Worm (Caenorhabditis elegans) whole organism, young adult: Measurements from ENCODE around the gene C23H3.5.

Experiments
- B0035.1 ChIP-seq: sonication (generic microtip); optimal IDR thresholded peaks from 2 replicates; lab custom pipeline; 2016; ENCODE audit warnings: missing genetic modification characterization, mild to moderate bottlenecking, missing compliant biosample characterization, missing genotype, missing genetic modification reagents
- B0261.1 ChIP-seq: sonication (generic microtip); optimal IDR thresholded peaks from 2 replicates; lab custom pipeline; 2016; ENCODE audit warnings: mild to moderate bottlenecking, missing genetic modification characterization, moderate library complexity, missing compliant biosample characterization
- D2030.7 ChIP-seq: fragments of 200-800 bp; sonication (Bioruptor generic); IDR thresholded peaks from 2 replicates; pipeline ENCODE4 v1.3.6; 2022; ENCODE audit warnings: missing genetic modification reagents, missing genetic modification characterization, missing compliant biosample characterization
- F10E7.11 ChIP-seq: sonication (generic microtip); optimal IDR thresholded peaks from 2 replicates; lab custom pipeline; 2017; ENCODE audit warnings: mild to moderate bottlenecking, missing genetic modification characterization, moderate library complexity, missing compliant biosample characterization
- F22D6.2 ChIP-seq: sonication (generic microtip); optimal IDR thresholded peaks from 2 replicates; lab custom pipeline; 2016; ENCODE audit warnings: mild to moderate bottlenecking, missing genetic modification characterization, missing compliant biosample characterization
- F39B2.1 ChIP-seq: fragments of 200-800 bp; sonication (Bioruptor generic); IDR thresholded peaks from 2 replicates; pipeline ENCODE4 v1.3.6; 2022; ENCODE audit warnings: missing genetic modification reagents, missing genetic modification characterization, missing compliant biosample characterization
- Y56A3A.18 ChIP-seq: fragments of 200-800 bp; sonication (Bioruptor generic); IDR thresholded peaks from 2 replicates; pipeline ENCODE4 v1.3.6; 2022; ENCODE audit warnings: missing genetic modification reagents, missing genetic modification characterization, missing compliant biosample characterization
- ZK185.1 ChIP-seq: sonication (generic microtip); optimal IDR thresholded peaks from 2 replicates; lab custom pipeline; 2016; ENCODE audit warnings: mild to moderate bottlenecking, missing genetic modification characterization, missing compliant biosample characterization; ENCODE audit not compliant: poor library complexity, severe bottlenecking
- akir-1 ChIP-seq: fragments of 200-800 bp; sonication (Bioruptor generic); optimal IDR thresholded peaks from 2 replicates; lab custom pipeline; 2018; ENCODE audit warnings: mild to moderate bottlenecking, missing genetic modification characterization, moderate library complexity, missing compliant biosample characterization
- attf-3 ChIP-seq: fragments of 200-800 bp; sonication (Bioruptor generic); conservative IDR thresholded peaks from 2 replicates; pipeline ENCODE4 v1.3.6; 2022; ENCODE audit warnings: missing genetic modification reagents, missing genetic modification characterization, missing compliant biosample characterization
- cebp-1 ChIP-seq, 2 experiments: fragments of 200-800 bp in 1 of 2; sonication (Bioruptor generic) in 1 of 2; sonication (generic microtip) in 1 of 2; IDR thresholded peaks in 1 of 2; optimal IDR thresholded peaks in 1 of 2; 2 replicates each; pipeline versions ENCODE4 v1.3.6 to Lab custom; 2017 to 2022; ENCODE audit warnings: missing compliant biosample characterization in 2 of 2, missing genetic modification characterization in 2 of 2, mild to moderate bottlenecking in 1 of 2, missing genetic modification reagents in 1 of 2, moderate library complexity in 1 of 2
- cebp-2 ChIP-seq: fragments of 200-800 bp; sonication (Bioruptor generic); IDR thresholded peaks from 2 replicates; pipeline ENCODE4 v1.3.6; 2022; ENCODE audit warnings: missing genetic modification characterization, missing compliant biosample characterization
- ceh-79 ChIP-seq: sonication (generic microtip); optimal IDR thresholded peaks from 2 replicates; lab custom pipeline; 2017; ENCODE audit warnings: mild to moderate bottlenecking, missing genetic modification characterization, missing compliant biosample characterization
- ceh-91 ChIP-seq: fragments of 200-800 bp; sonication (Bioruptor generic); IDR thresholded peaks from 2 replicates; pipeline ENCODE4 v1.3.6; 2022; ENCODE audit warnings: missing genetic modification reagents, missing genetic modification characterization, missing compliant biosample characterization
- dox-1 ChIP-seq: fragments of 200-800 bp; sonication (Bioruptor generic); IDR thresholded peaks from 2 replicates; pipeline ENCODE4 v1.3.6; 2022; ENCODE audit warnings: missing genetic modification reagents, missing genetic modification characterization, missing compliant biosample characterization
- egl-18 ChIP-seq: fragments of 200-800 bp; sonication (Bioruptor generic); IDR thresholded peaks from 2 replicates; pipeline ENCODE4 v1.3.6; 2022; ENCODE audit warnings: missing genetic modification reagents, missing genetic modification characterization, missing compliant biosample characterization
- egrh-3 ChIP-seq: fragments of 200-800 bp; sonication (Bioruptor generic); IDR thresholded peaks from 2 replicates; pipeline ENCODE4 v1.3.6; 2022; ENCODE audit warnings: missing genetic modification reagents, missing genetic modification characterization, missing compliant biosample characterization
- hlh-12 ChIP-seq: sonication (generic microtip); optimal IDR thresholded peaks from 2 replicates; lab custom pipeline; 2016; ENCODE audit warnings: missing genetic modification characterization, missing compliant biosample characterization
- hlh-26 ChIP-seq: fragments of 200-800 bp; sonication (Bioruptor generic); conservative IDR thresholded peaks from 2 replicates; pipeline ENCODE4 v1.3.6; 2022; ENCODE audit warnings: missing genetic modification reagents, missing genetic modification characterization, missing compliant biosample characterization
- hmg-1.2 ChIP-seq: fragments of 200-800 bp; sonication (Bioruptor generic); IDR thresholded peaks from 2 replicates; pipeline ENCODE4 v1.3.6; 2022; ENCODE audit warnings: missing genetic modification reagents, missing genetic modification characterization, missing compliant biosample characterization
- hrde-1 ChIP-seq: sonication (generic microtip); optimal IDR thresholded peaks from 2 replicates; lab custom pipeline; 2016; ENCODE audit warnings: missing genetic modification characterization, mild to moderate bottlenecking, missing compliant biosample characterization, moderate library complexity, missing genotype, missing genetic modification reagents, borderline replicate concordance
- hsf-1 ChIP-seq: fragments of 200-800 bp; sonication (Bioruptor generic); IDR thresholded peaks from 2 replicates; pipeline ENCODE4 v1.3.6; 2022; ENCODE audit warnings: missing genetic modification reagents, missing genetic modification characterization, missing compliant biosample characterization
- let-607 ChIP-seq, 2 experiments: fragments of 200-800 bp in 1 of 2; sonication (Bioruptor generic) in 1 of 2; sonication (generic microtip) in 1 of 2; optimal IDR thresholded peaks; 2 replicates each; lab custom pipeline; 2016 to 2018; ENCODE audit warnings: mild to moderate bottlenecking in 2 of 2, missing compliant biosample characterization in 2 of 2, missing genetic modification characterization in 2 of 2, moderate library complexity in 2 of 2, missing genotype in 1 of 2
- lin-26 ChIP-seq: fragments of 200-800 bp; sonication (Bioruptor generic); IDR thresholded peaks from 2 replicates; pipeline ENCODE4 v1.3.6; 2022; ENCODE audit warnings: missing genetic modification reagents, missing genetic modification characterization, missing compliant biosample characterization
- lin-40 ChIP-seq: sonication (generic microtip); optimal IDR thresholded peaks from 2 replicates; lab custom pipeline; 2016; ENCODE audit warnings: missing genetic modification characterization, mild to moderate bottlenecking, missing compliant biosample characterization, missing genotype, missing genetic modification reagents
- lir-1 ChIP-seq: fragments of 200-800 bp; sonication (Bioruptor generic); conservative IDR thresholded peaks from 2 replicates; pipeline ENCODE4 v1.3.6; 2022; ENCODE audit warnings: missing genetic modification reagents, missing genetic modification characterization, missing compliant biosample characterization
- madf-6 ChIP-seq: fragments of 200-800 bp; sonication (Bioruptor generic); IDR thresholded peaks from 2 replicates; pipeline ENCODE4 v1.3.6; 2022; ENCODE audit warnings: missing genetic modification reagents, missing genetic modification characterization, missing compliant biosample characterization
- mxl-1 ChIP-seq: sonication (generic microtip); optimal IDR thresholded peaks from 2 replicates; lab custom pipeline; 2016; ENCODE audit warnings: missing genetic modification characterization, missing compliant biosample characterization
- nfya-1 ChIP-seq: sonication (generic microtip); optimal IDR thresholded peaks from 2 replicates; lab custom pipeline; 2017; ENCODE audit warnings: antibody characterized with exemption, missing compliant biosample characterization, missing genetic modification characterization, borderline replicate concordance; ENCODE audit not compliant: insufficient read depth
- nfya-2 ChIP-seq: fragments of 200-800 bp; sonication (Bioruptor generic); IDR thresholded peaks from 2 replicates; pipeline ENCODE4 v1.3.6; 2022; ENCODE audit warnings: missing genetic modification reagents, missing genetic modification characterization, missing compliant biosample characterization
- nhr-179 ChIP-seq: sonication (generic microtip); optimal IDR thresholded peaks from 2 replicates; lab custom pipeline; 2016; ENCODE audit warnings: mild to moderate bottlenecking, missing genetic modification characterization, missing compliant biosample characterization
- nhr-27 ChIP-seq: fragments of 200-800 bp; sonication (Bioruptor generic); optimal IDR thresholded peaks from 2 replicates; lab custom pipeline; 2018; ENCODE audit warnings: mild to moderate bottlenecking, missing genetic modification characterization, moderate library complexity, missing compliant biosample characterization
- nhr-80 ChIP-seq: sonication (generic microtip); optimal IDR thresholded peaks from 2 replicates; lab custom pipeline; 2016; ENCODE audit warnings: missing genetic modification characterization, missing compliant biosample characterization
- rcor-1 ChIP-seq: fragments of 200-800 bp; sonication (Bioruptor generic); IDR thresholded peaks from 2 replicates; pipeline ENCODE4 v1.3.6; 2022; ENCODE audit warnings: missing genetic modification reagents, missing genetic modification characterization, missing compliant biosample characterization
- snpc-3.4 ChIP-seq: sonication (generic microtip); optimal IDR thresholded peaks from 2 replicates; lab custom pipeline; 2017; ENCODE audit warnings: missing genetic modification characterization, mild to moderate bottlenecking, missing compliant biosample characterization, antibody characterized with exemption, moderate library complexity, missing genotype, missing genetic modification reagents
- tbp1 ChIP-seq: fragments of 200-800 bp; sonication (Bioruptor generic); optimal IDR thresholded peaks from 2 replicates; lab custom pipeline; 2018; ENCODE audit warnings: mild to moderate bottlenecking, missing genetic modification characterization, missing compliant biosample characterization
- tbx-9 ChIP-seq: sonication (generic microtip); optimal IDR thresholded peaks from 2 replicates; lab custom pipeline; 2016; ENCODE audit warnings: borderline replicate concordance, missing genetic modification characterization, inconsistent platforms, missing compliant biosample characterization
- unc-130 ChIP-seq: sonication (generic microtip); optimal IDR thresholded peaks from 2 replicates; lab custom pipeline; 2016; ENCODE audit warnings: missing genetic modification reagents, missing genetic modification characterization, missing compliant biosample characterization
- xnd-1 ChIP-seq: sonication (generic microtip); optimal IDR thresholded peaks from 2 replicates; lab custom pipeline; 2016; ENCODE audit warnings: missing genotype, missing genetic modification reagents, missing genetic modification characterization, missing compliant biosample characterization
- zfh-2 ChIP-seq: fragments of 200-800 bp; sonication (Bioruptor generic); conservative IDR thresholded peaks from 2 replicates; pipeline ENCODE4 v1.3.6; 2022; ENCODE audit warnings: missing genetic modification reagents, missing genetic modification characterization, missing compliant biosample characterization
- zim-3 ChIP-seq: sonication (generic microtip); optimal IDR thresholded peaks from 2 replicates; lab custom pipeline; 2017; ENCODE audit warnings: mild to moderate bottlenecking, missing genetic modification characterization, moderate library complexity, missing compliant biosample characterization
- ztf-18 ChIP-seq: sonication (generic microtip); optimal IDR thresholded peaks from 2 replicates; lab custom pipeline; 2016; ENCODE audit warnings: missing genotype, mild to moderate bottlenecking, missing genetic modification characterization, missing compliant biosample characterization
- ztf-22 ChIP-seq: fragments of 200-800 bp; sonication (Bioruptor generic); optimal IDR thresholded peaks from 2 replicates; lab custom pipeline; 2018; ENCODE audit warnings: mild to moderate bottlenecking, missing genetic modification characterization, moderate library complexity, missing compliant biosample characterization
- ztf-25 ChIP-seq: fragments of 200-800 bp; sonication (Bioruptor generic); IDR thresholded peaks from 2 replicates; pipeline ENCODE4 v1.3.6; 2022; ENCODE audit warnings: missing genetic modification reagents, missing genetic modification characterization, missing compliant biosample characterization
- ztf-3 ChIP-seq: fragments of 200-800 bp; sonication (Bioruptor generic); optimal IDR thresholded peaks from 2 replicates; lab custom pipeline; 2018; ENCODE audit warnings: mild to moderate bottlenecking, missing genetic modification characterization, missing compliant biosample characterization

C23H3.5 gene

ce11 chrII:29578-29977 lies 17.8 kb upstream of the C23H3.5 start:
- no peak for TF ChIP-seq nhr-80 (tag; lab: Kevin White, UChicago)
- no peak for TF ChIP-seq ztf-25 (GFP tag; lab: Robert Waterston, UW)
- no peak for TF ChIP-seq ceh-91 (GFP tag; lab: Robert Waterston, UW)
- TF ChIP-seq zfh-2 (GFP tag; lab: Robert Waterston, UW): no peak
- TF ChIP-seq hlh-12 (tag; lab: Kevin White, UChicago): no peak
- no peak for TF ChIP-seq ZK185.1
- no peak for TF ChIP-seq rcor-1 (GFP tag; lab: Robert Waterston, UW)
- TF ChIP-seq D2030.7: no peak
- TF ChIP-seq cebp-2 (GFP tag; lab: Robert Waterston, UW): no peak
- no peak for TF ChIP-seq lir-1 (GFP tag; lab: Robert Waterston, UW)
- no peak for TF ChIP-seq dox-1 (GFP tag; lab: Robert Waterston, UW)
- no peak for TF ChIP-seq xnd-1 (tag; lab: Kevin White, UChicago)
- no peak for TF ChIP-seq tbp1 (GFP tag; lab: Kevin White, UChicago)
- TF ChIP-seq akir-1 (GFP tag; lab: Kevin White, UChicago): no peak
- TF ChIP-seq zim-3 (tag; lab: Kevin White, UChicago): no peak
- no peak for TF ChIP-seq F39B2.1
- TF ChIP-seq egrh-3: no peak
- no peak for TF ChIP-seq Y56A3A.18 (GFP tag; lab: Robert Waterston, UW)
- TF ChIP-seq lin-40 (tag; lab: Kevin White, UChicago): no peak
- no peak for TF ChIP-seq F10E7.11 (tag; lab: Kevin White, UChicago)

DNA sequence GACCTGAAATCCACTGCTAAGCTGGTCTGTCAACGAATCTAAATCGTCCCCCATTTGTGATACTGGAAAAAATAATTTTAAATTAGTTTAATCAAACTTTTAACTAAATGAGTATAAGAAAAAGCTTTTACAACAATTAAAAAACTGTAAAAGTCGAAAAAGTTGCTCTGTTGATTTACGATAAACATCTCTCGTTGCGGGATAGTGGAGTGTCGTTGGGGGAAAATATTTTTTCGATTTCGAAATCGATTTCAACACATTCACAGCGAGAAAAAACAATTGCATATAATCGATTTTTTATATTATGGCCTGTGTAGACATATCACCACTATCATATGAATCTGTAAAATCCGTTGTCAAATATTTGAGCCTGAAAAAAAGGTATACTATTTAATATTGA lies 15.9 kb upstream of the C23H3.5 start, which contains the start of the genes F23F1.5 and fbxc-54:
TSS of gene F23F1.5 (minus strand) at position 64 of the 400 bp plus-strand sequence.
TSS of gene fbxc-54 (plus strand) at position 199 of the 400 bp plus-strand sequence.
- TF ChIP-seq hrde-1 (tag; lab: Kevin White, UChicago): no peak
- TF ChIP-seq attf-3 (GFP tag; lab: Robert Waterston, UW): peak; percentile 79
- TF ChIP-seq tbp1 (GFP tag; lab: Kevin White, UChicago): no peak
- TF ChIP-seq ceh-79 (tag; lab: Kevin White, UChicago): no peak
- TF ChIP-seq nhr-179 (tag; lab: Kevin White, UChicago): no peak
- TF ChIP-seq unc-130: no peak
- TF ChIP-seq lir-1 (GFP tag; lab: Robert Waterston, UW): no peak
- TF ChIP-seq hsf-1 (GFP tag; lab: Robert Waterston, UW): no peak
- TF ChIP-seq ztf-3: no peak
- no peak for TF ChIP-seq lin-26 (GFP tag; lab: Robert Waterston, UW)
- peak; percentile 94 for TF ChIP-seq cebp-1 (GFP tag; IDR thresholded peaks at IDR 0.05; lab: Robert Waterston, UW)
- peak; percentile 98 for TF ChIP-seq cebp-1 (tag; optimal IDR thresholded peaks at IDR 0.05; lab: Kevin White, UChicago)
- TF ChIP-seq let-607 (tag; optimal IDR thresholded peaks at IDR 0.05; lab: Kevin White, UChicago): no peak
- no peak for TF ChIP-seq B0261.1 (tag; lab: Kevin White, UChicago)
- no peak for TF ChIP-seq mxl-1 (tag; lab: Kevin White, UChicago)

ce11 chrII:33904-34303 lies 13.5 kb upstream of the C23H3.5 start, which contains the start of gene F23F1.2:
TSS of gene F23F1.2 (plus strand) at chrII:34204.
- TF ChIP-seq tbp1 (GFP tag; lab: Kevin White, UChicago) (no peak), B0035.1 (tag; lab: Kevin White, UChicago) (no peak), snpc-3.4 (tag; lab: Kevin White, UChicago) (no peak), nfya-2 (GFP tag; lab: Robert Waterston, UW) (no peak), madf-6 (GFP tag; lab: Robert Waterston, UW) (no peak), egl-18 (no peak), hmg-1.2 (GFP tag; lab: Robert Waterston, UW) (no peak), nhr-80 (tag; lab: Kevin White, UChicago) (no peak), attf-3 (GFP tag; lab: Robert Waterston, UW) (no peak), hlh-26 (GFP tag; lab: Robert Waterston, UW) (no peak), ztf-22 (GFP tag; lab: Kevin White, UChicago) (no peak), tbx-9 (tag; lab: Kevin White, UChicago) (no peak), nhr-179 (tag; lab: Kevin White, UChicago) (no peak), F22D6.2 (no peak), nhr-27 (no peak), nfya-1 (tag; lab: Kevin White, UChicago) (no peak), ztf-18 (tag; lab: Kevin White, UChicago) (no peak), ceh-91 (GFP tag; lab: Robert Waterston, UW) (no peak)
